Worm (Caenorhabditis elegans): Measurements from ENCODE around the gene pat-6.

DNA sequence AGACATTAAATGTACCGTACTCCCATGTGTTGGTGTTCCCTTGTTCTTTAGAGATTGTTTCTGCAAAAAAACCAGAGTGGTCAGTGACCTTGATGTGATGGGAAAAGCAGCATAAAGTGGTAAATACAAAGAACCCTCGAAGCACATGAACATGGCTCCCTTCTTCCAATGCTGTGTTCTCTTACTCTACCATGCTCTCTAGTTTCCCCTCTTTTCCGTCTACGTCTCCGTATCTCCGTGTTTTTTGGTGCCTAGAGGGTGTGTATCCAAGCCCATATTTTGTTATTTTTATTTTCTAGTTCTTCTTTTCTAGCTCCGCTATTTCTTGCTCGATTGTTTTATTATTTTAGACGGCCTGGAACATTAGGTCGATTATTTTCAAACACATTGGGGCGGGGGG lies 42.5 kb upstream of the pat-6 start:
- TF ChIP-seq eyg-1 (tag; optimal IDR thresholded peaks at IDR 0.05): no peak
- no peak for TF ChIP-seq ama-1 (optimal IDR thresholded peaks at IDR 0.05)
- no peak for TF ChIP-seq F13H6.1 (tag; optimal IDR thresholded peaks at IDR 0.05)
- TF ChIP-seq dmd-4 (tag; optimal IDR thresholded peaks at IDR 0.05; ENCODE audit: borderline replicate concordance): no peak
- no peak for TF ChIP-seq pax-1 (tag; optimal IDR thresholded peaks at IDR 0.05)
